Fruit fly (Drosophila melanogaster) whole organism, embryonic: ENCODE results near the gene CG4629.
A peak's percentile ranks its signal among the peaks of the same experiment; 100 is the strongest.

Experiments
- Adf1 ChIP-seq: fragments of 200-800 bp; sonication (Bioruptor generic); IDR thresholded peaks from 2 replicates; pipeline ENCODE4 v1.3.6; 2022; ENCODE audit warnings: missing biosample characterization, missing genetic modification characterization
- Atf-2 ChIP-seq: fragments of 200-800 bp; sonication (Bioruptor generic); optimal IDR thresholded peaks from 2 replicates; lab custom pipeline; 2016; ENCODE audit warnings: missing biosample characterization, missing genetic modification characterization
- CG12219 ChIP-seq: fragments of 200-800 bp; sonication (Bioruptor generic); optimal IDR thresholded peaks from 3 replicates; lab custom pipeline; 2018; ENCODE audit warnings: missing biosample characterization, mild to moderate bottlenecking, missing genetic modification characterization
- CG13123 ChIP-seq: fragments of 200-800 bp; sonication (Bioruptor generic); optimal IDR thresholded peaks from 2 replicates; lab custom pipeline; 2016; ENCODE audit warnings: missing biosample characterization, missing genetic modification characterization
- CG13296 ChIP-seq: fragments of 200-800 bp; sonication (Bioruptor generic); optimal IDR thresholded peaks from 3 replicates; lab custom pipeline; 2018; ENCODE audit warnings: missing biosample characterization, mild to moderate bottlenecking, missing genetic modification characterization
- CG13624 ChIP-seq: fragments of 200-800 bp; sonication (Bioruptor generic); optimal IDR thresholded peaks from 2 replicates; lab custom pipeline; 2016; ENCODE audit warnings: missing biosample characterization, missing genetic modification characterization
- CG1603 ChIP-seq: fragments of 200-800 bp; sonication (Bioruptor generic); optimal IDR thresholded peaks from 2 replicates; lab custom pipeline; 2019; ENCODE audit warnings: missing biosample characterization, mild to moderate bottlenecking, missing genetic modification characterization, moderate library complexity
- CG17829 ChIP-seq: fragments of 200-800 bp; optimal IDR thresholded peaks from 2 replicates; lab custom pipeline; 2019; ENCODE audit warnings: missing biosample characterization, mild to moderate bottlenecking, missing genetic modification characterization, moderate library complexity
- CG30431 ChIP-seq: fragments of 200-800 bp; sonication (Bioruptor generic); optimal IDR thresholded peaks from 2 replicates; lab custom pipeline; 2017; ENCODE audit warnings: missing biosample characterization, missing genetic modification characterization
- CG3065 ChIP-seq: fragments of 200-800 bp; sonication (Bioruptor generic); optimal IDR thresholded peaks from 2 replicates; lab custom pipeline; 2016; ENCODE audit warnings: missing biosample characterization, missing genetic modification characterization
- CG31224 ChIP-seq: fragments of 200-800 bp; sonication (Bioruptor generic); IDR thresholded peaks from 2 replicates; pipeline ENCODE4 v1.3.6; 2022; ENCODE audit warnings: missing biosample characterization, missing genetic modification characterization
- CG33557 ChIP-seq: fragments of 200-800 bp; sonication (Bioruptor generic); optimal IDR thresholded peaks from 2 replicates; lab custom pipeline; 2019; ENCODE audit warnings: missing biosample characterization, mild to moderate bottlenecking, missing genetic modification characterization, moderate library complexity
- CG4707 ChIP-seq: fragments of 200-800 bp; sonication (Bioruptor generic); optimal IDR thresholded peaks from 2 replicates; lab custom pipeline; 2018; ENCODE audit warnings: missing biosample characterization, mild to moderate bottlenecking, missing genetic modification characterization, moderate library complexity
- CG5245 ChIP-seq: fragments of 200-800 bp; sonication (Bioruptor generic); optimal IDR thresholded peaks from 3 replicates; lab custom pipeline; 2016; ENCODE audit warnings: missing biosample characterization, missing genetic modification characterization
- CG6254 ChIP-seq: fragments of 200-800 bp; sonication (Bioruptor generic); optimal IDR thresholded peaks from 3 replicates; lab custom pipeline; 2017; ENCODE audit warnings: mild to moderate bottlenecking, missing biosample characterization, missing genetic modification reagents, missing genetic modification characterization
- CG6272 ChIP-seq: fragments of 200-800 bp; sonication (Bioruptor generic); IDR thresholded peaks from 2 replicates; pipeline ENCODE4 v1.3.6; 2022; ENCODE audit warnings: missing biosample characterization, missing genetic modification characterization
- CG6689 ChIP-seq: fragments of 200-800 bp; sonication (Bioruptor generic); IDR thresholded peaks from 2 replicates; pipeline ENCODE4 v1.3.6; 2022; ENCODE audit warnings: missing biosample characterization, missing genetic modification characterization
- CG6765 ChIP-seq: fragments of 200-800 bp; sonication (Bioruptor generic); optimal IDR thresholded peaks from 3 replicates; lab custom pipeline; 2017; ENCODE audit warnings: missing biosample characterization, mild to moderate bottlenecking, missing genetic modification characterization
- CG7556 ChIP-seq: fragments of 200-800 bp; sonication (Bioruptor generic); optimal IDR thresholded peaks from 2 replicates; lab custom pipeline; 2017; ENCODE audit warnings: missing biosample characterization, mild to moderate bottlenecking, missing genetic modification characterization
- CG7928 ChIP-seq: fragments of 200-800 bp; sonication (Bioruptor generic); optimal IDR thresholded peaks from 2 replicates; lab custom pipeline; 2017; ENCODE audit warnings: missing biosample characterization, mild to moderate bottlenecking, missing genetic modification characterization
- Eip74EF ChIP-seq, 2 experiments: fragments of 200-800 bp in 1 of 2; fragments of >200 bp in 1 of 2; sonication (Bioruptor generic) in 1 of 2; optimal IDR thresholded peaks; 2 replicates each; lab custom pipeline; 2017 to 2019; ENCODE audit warnings: missing biosample characterization in 2 of 2, missing genetic modification characterization in 2 of 2, mild to moderate bottlenecking in 1 of 2, moderate library complexity in 1 of 2
- HmgZ ChIP-seq: fragments of 200-800 bp; sonication (Bioruptor generic); optimal IDR thresholded peaks from 2 replicates; lab custom pipeline; 2018; ENCODE audit warnings: missing biosample characterization, mild to moderate bottlenecking, missing genetic modification characterization
- Hmx ChIP-seq: fragments of 200-800 bp; sonication (Bioruptor generic); optimal IDR thresholded peaks from 2 replicates; lab custom pipeline; 2016; ENCODE audit warnings: missing biosample characterization, missing genetic modification characterization
- Lpt ChIP-seq: fragments of >200 bp; optimal IDR thresholded peaks from 2 replicates; lab custom pipeline; 2018; ENCODE audit warnings: missing biosample characterization, missing genetic modification characterization
- Pdp1 ChIP-seq, 2 experiments: fragments of 200-800 bp; sonication (Bioruptor generic); optimal IDR thresholded peaks; 3 replicates each; lab custom pipeline; 2016; ENCODE audit warnings: missing biosample characterization in 2 of 2, missing genetic modification characterization in 2 of 2, mild to moderate bottlenecking in 1 of 2, moderate library complexity in 1 of 2
- Side ChIP-seq: fragments of 200-800 bp; sonication (Bioruptor generic); optimal IDR thresholded peaks from 2 replicates; lab custom pipeline; 2016; ENCODE audit warnings: missing biosample characterization, missing genetic modification characterization
- Six4 ChIP-seq: fragments of 200-800 bp; sonication (Bioruptor generic); optimal IDR thresholded peaks from 2 replicates; lab custom pipeline; 2016; ENCODE audit warnings: missing biosample characterization, missing genetic modification characterization
- Spps ChIP-seq: fragments of 200-800 bp; sonication (Bioruptor generic); optimal IDR thresholded peaks from 2 replicates; lab custom pipeline; 2018; ENCODE audit warnings: missing biosample characterization, mild to moderate bottlenecking, missing genetic modification characterization
- Taf1 ChIP-seq: fragments of 200-800 bp; sonication (Bioruptor generic); IDR thresholded peaks from 2 replicates; pipeline ENCODE4 v1.3.6; 2022; ENCODE audit warnings: missing biosample characterization, missing genetic modification characterization
- amos ChIP-seq: fragments of 200-800 bp; sonication (Bioruptor generic); IDR thresholded peaks from 2 replicates; pipeline ENCODE4 v1.3.6; 2022; ENCODE audit warnings: missing biosample characterization, missing genetic modification characterization; ENCODE audit not compliant: partially characterized antibody
- ase ChIP-seq: fragments of 200-800 bp; sonication (Bioruptor generic); IDR thresholded peaks from 3 replicates; pipeline ENCODE4 v1.3.6; 2022; ENCODE audit warnings: missing biosample characterization, missing genetic modification characterization
- disco-r ChIP-seq: fragments of 200-800 bp; sonication (Bioruptor generic); optimal IDR thresholded peaks from 2 replicates; lab custom pipeline; 2016; ENCODE audit warnings: missing biosample characterization, missing genetic modification characterization
- dysf ChIP-seq: fragments of 200-800 bp; sonication (Bioruptor generic); IDR thresholded peaks from 3 replicates; pipeline ENCODE4 v1.3.6; 2022; ENCODE audit warnings: missing biosample characterization, missing genetic modification characterization
- ewg ChIP-seq: fragments of 200-800 bp; sonication (Bioruptor generic); optimal IDR thresholded peaks from 3 replicates; lab custom pipeline; 2017; ENCODE audit warnings: mild to moderate bottlenecking, missing biosample characterization, missing genetic modification reagents, missing genetic modification characterization
- eyg ChIP-seq: fragments of 200-800 bp; sonication (Bioruptor generic); optimal IDR thresholded peaks from 3 replicates; lab custom pipeline; 2016; ENCODE audit warnings: missing biosample characterization, missing genetic modification characterization
- fd3F ChIP-seq: fragments of 200-800 bp; sonication (Bioruptor generic); optimal IDR thresholded peaks from 2 replicates; lab custom pipeline; 2018; ENCODE audit warnings: missing biosample characterization, mild to moderate bottlenecking, missing genetic modification characterization, moderate library complexity
- ham ChIP-seq: fragments of 200-800 bp; sonication (Bioruptor generic); IDR thresholded peaks from 2 replicates; pipeline ENCODE4 v1.3.6; 2022; ENCODE audit warnings: missing biosample characterization, missing genetic modification characterization
- mam ChIP-seq: fragments of 200-800 bp; sonication (Bioruptor generic); optimal IDR thresholded peaks from 3 replicates; lab custom pipeline; 2016; ENCODE audit warnings: missing biosample characterization, missing genetic modification characterization
- oc ChIP-seq: fragments of 200-800 bp; sonication (Bioruptor generic); optimal IDR thresholded peaks from 2 replicates; lab custom pipeline; 2018; ENCODE audit warnings: missing biosample characterization, mild to moderate bottlenecking, missing genetic modification characterization, moderate library complexity
- pb ChIP-seq: fragments of 200-800 bp; sonication (Bioruptor generic); optimal IDR thresholded peaks from 3 replicates; lab custom pipeline; 2016; ENCODE audit warnings: missing biosample characterization, missing genetic modification characterization
- pzg ChIP-seq: fragments of 200-800 bp; sonication (Bioruptor generic); optimal IDR thresholded peaks from 3 replicates; lab custom pipeline; 2018; ENCODE audit warnings: missing biosample characterization, mild to moderate bottlenecking, missing genetic modification characterization, moderate library complexity
- repo ChIP-seq: fragments of 200-800 bp; sonication (Bioruptor generic); optimal IDR thresholded peaks from 2 replicates; lab custom pipeline; 2016; ENCODE audit warnings: missing biosample characterization, missing genetic modification characterization
- run ChIP-seq: fragments of 200-800 bp; sonication (Bioruptor generic); optimal IDR thresholded peaks from 3 replicates; lab custom pipeline; 2018; ENCODE audit warnings: missing biosample characterization, mild to moderate bottlenecking, missing genetic modification characterization
- sc ChIP-seq, 3 experiments: fragments of >200 bp in 2 of 3; fragments of 200-800 bp in 1 of 3; sonication (Bioruptor generic) in 1 of 3; optimal IDR thresholded peaks; 2 replicates in 2 of 3; 3 replicates in 1 of 3; lab custom pipeline; 2017; ENCODE audit warnings: mild to moderate bottlenecking in 1 of 3, missing biosample characterization in 1 of 3, missing genetic modification characterization in 1 of 3, missing genetic modification reagents in 1 of 3
- schlank ChIP-seq: fragments of 200-800 bp; sonication (Bioruptor generic); optimal IDR thresholded peaks from 2 replicates; lab custom pipeline; 2018; ENCODE audit warnings: missing biosample characterization, mild to moderate bottlenecking, missing genetic modification characterization
- slbo ChIP-seq: fragments of 200-800 bp; sonication (Bioruptor generic); IDR thresholded peaks from 2 replicates; pipeline ENCODE4 v1.3.6; 2022; ENCODE audit warnings: missing biosample characterization, missing genetic modification characterization
- so ChIP-seq: fragments of 200-800 bp; sonication (Bioruptor generic); IDR thresholded peaks from 3 replicates; pipeline ENCODE4 v1.3.6; 2022; ENCODE audit warnings: missing biosample characterization, missing genetic modification characterization
- sr ChIP-seq: fragments of 200-800 bp; sonication (Bioruptor generic); IDR thresholded peaks from 3 replicates; pipeline ENCODE4 v1.3.6; 2022; ENCODE audit warnings: missing biosample characterization, missing genetic modification characterization
- tin ChIP-seq: fragments of 200-800 bp; sonication (Bioruptor generic); optimal IDR thresholded peaks from 3 replicates; lab custom pipeline; 2016; ENCODE audit warnings: missing biosample characterization, missing genetic modification characterization
- trh ChIP-seq: fragments of 200-800 bp; sonication (Bioruptor generic); optimal IDR thresholded peaks from 2 replicates; lab custom pipeline; 2016; ENCODE audit warnings: missing biosample characterization, missing genetic modification characterization
- vvl ChIP-seq: fragments of 200-800 bp; sonication (Bioruptor generic); IDR thresholded peaks from 2 replicates; pipeline ENCODE4 v1.3.6; 2022; ENCODE audit warnings: missing biosample characterization, missing genetic modification characterization
- zfh1 ChIP-seq: fragments of 200-800 bp; sonication (Bioruptor generic); IDR thresholded peaks from 3 replicates; pipeline ENCODE4 v1.3.6; 2022; ENCODE audit warnings: missing biosample characterization, missing genetic modification characterization

The CG4629 gene

dm6 chr2L:1094724-1095123, 7.6 kb downstream of the CG4629 start (continued):
- TF ChIP-seq Hmx (GFP tag; lab: Kevin White, UChicago) (no peak), Adf1 (GFP tag; lab: Robert Waterston, UW) (no peak), slbo (GFP tag; lab: Robert Waterston, UW) (no peak), CG12219 (no peak), CG13123 (GFP tag; lab: Kevin White, UChicago) (no peak), CG30431 (GFP tag; lab: Kevin White, UChicago) (no peak), ase (GFP tag; lab: Robert Waterston, UW) (no peak), Taf1 (GFP tag; lab: Robert Waterston, UW) (no peak), disco-r (GFP tag; lab: Kevin White, UChicago) (no peak), pzg (GFP tag; lab: Kevin White, UChicago) (no peak), run (no peak), CG6765 (GFP tag; lab: Kevin White, UChicago) (peak; percentile 42), CG17829 (tag; lab: Kevin White, UChicago) (no peak), vvl (peak; percentile 72), zfh1 (GFP tag; lab: Robert Waterston, UW) (no peak), Spps (no peak), CG4707 (GFP tag; lab: Kevin White, UChicago) (no peak), CG13296 (GFP tag; lab: Kevin White, UChicago) (peak; percentile 33), HmgZ (tag; lab: Kevin White, UChicago) (no peak), oc (tag; lab: Kevin White, UChicago) (peak; percentile 50), CG5245 (GFP tag; lab: Kevin White, UChicago) (no peak), so (GFP tag; lab: Robert Waterston, UW) (no peak), CG33557 (GFP tag; lab: Kevin White, UChicago) (no peak), Side (GFP tag; lab: Kevin White, UChicago) (no peak), amos (GFP tag; lab: Robert Waterston, UW) (no peak), fd3F (no peak), CG6254 (GFP tag; lab: Kevin White, UChicago) (peak; percentile 1), tin (no peak), Pdp1 (GFP tag; optimal IDR thresholded peaks at IDR 0.05; lab: Kevin White, UChicago) (no peak), sc (optimal IDR thresholded peaks at IDR 0.05; lab: Kevin White, UChicago) (no peak), sc (GFP tag; optimal IDR thresholded peaks at IDR 0.05; lab: Kevin White, UChicago) (peak; percentile 50), CG3065 (GFP tag; lab: Kevin White, UChicago) (no peak), trh (peak; percentile 6), CG31224 (GFP tag; lab: Robert Waterston, UW) (no peak), ham (no peak), CG7928 (GFP tag; lab: Kevin White, UChicago) (no peak), CG7556 (GFP tag; lab: Kevin White, UChicago) (no peak), Eip74EF (GFP tag; optimal IDR thresholded peaks at IDR 0.05; lab: Kevin White, UChicago) (peak in 1 of 2 experiments; percentile 4), CG6272 (GFP tag; lab: Robert Waterston, UW) (no peak), schlank (tag; lab: Kevin White, UChicago) (peak; percentile 7), CG1603 (tag; lab: Kevin White, UChicago) (peak; percentile 55), ewg (GFP tag; lab: Kevin White, UChicago) (peak; percentile 39), mam (no peak), sr (no peak), dysf (GFP tag; lab: Robert Waterston, UW) (no peak; the same call in 2 of the 3 replicates), Lpt (no peak), pb (no peak), eyg (no peak), repo (no peak), CG6689 (GFP tag; lab: Robert Waterston, UW) (no peak), CG13624 (GFP tag; lab: Kevin White, UChicago) (no peak), Atf-2 (GFP tag; lab: Kevin White, UChicago) (no peak), Six4 (GFP tag; lab: Kevin White, UChicago) (no peak)
